Worm (Caenorhabditis elegans): Measurements from ENCODE around the gene T03G11.9.

DNA sequence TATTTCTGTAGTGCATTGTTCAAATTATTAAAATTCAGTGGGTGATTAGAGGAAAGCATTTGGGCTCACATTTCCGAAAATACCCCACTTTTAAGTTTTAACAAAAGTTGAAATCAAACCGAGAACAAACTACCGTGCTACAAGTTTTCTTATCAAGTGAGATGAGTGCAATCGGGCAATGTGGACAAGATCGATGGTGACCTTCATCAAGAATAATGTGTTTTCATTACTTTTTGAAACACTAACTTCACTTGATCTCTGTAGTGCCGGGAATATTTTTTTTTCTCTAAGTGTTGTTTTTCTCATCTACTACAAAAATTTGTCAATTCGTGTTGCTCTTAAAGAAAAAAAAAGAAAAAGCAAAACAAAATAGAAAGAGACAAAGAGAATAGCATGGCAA is 24.8 kb downstream of the T03G11.9 start:
- TF ChIP-seq egl-5 (tag; optimal IDR thresholded peaks at IDR 0.05) (no peak), unc-39 (tag; optimal IDR thresholded peaks at IDR 0.05) (no peak), lin-39 (tag; optimal IDR thresholded peaks at IDR 0.05) (no peak), elt-1 (tag; optimal IDR thresholded peaks at IDR 0.05) (no peak), mdl-1 (tag; optimal IDR thresholded peaks at IDR 0.05) (no peak), aly-2 (tag; optimal IDR thresholded peaks at IDR 0.05) (no peak), ceh-28 (tag; optimal IDR thresholded peaks at IDR 0.05) (no peak), elt-3 (tag; optimal IDR thresholded peaks at IDR 0.05) (no peak), sea-2 (GFP tag; optimal IDR thresholded peaks at IDR 0.05) (no peak)

Data from whole organism, L3 larva.